Worm (Caenorhabditis elegans) whole organism, mixed stage, embryonic: ENCODE data around the gene nlp-21.

Source experiments
- ceh-43 ChIP-seq: fragments of 200-800 bp; sonication (Bioruptor generic); optimal IDR thresholded peaks from 2 replicates; lab custom pipeline; 2018; ENCODE audit warnings: mild to moderate bottlenecking, missing genetic modification characterization, moderate library complexity, missing compliant biosample characterization
- cnd-1 ChIP-seq: fragments of 200-800 bp; sonication (Bioruptor generic); optimal IDR thresholded peaks from 2 replicates; lab custom pipeline; 2018; ENCODE audit warnings: mild to moderate bottlenecking, missing genetic modification characterization, missing compliant biosample characterization
- elt-1 ChIP-seq: sonication (generic microtip); optimal IDR thresholded peaks from 2 replicates; lab custom pipeline; 2017; ENCODE audit warnings: missing genetic modification characterization, mild to moderate bottlenecking, missing compliant biosample characterization, antibody characterized with exemption, moderate library complexity, borderline replicate concordance; ENCODE audit not compliant: insufficient read depth
- lin-13 ChIP-seq: fragments of 150-350 bp; optimal IDR thresholded peaks from 2 replicates; lab custom pipeline; 2014; ENCODE audit warnings: missing biosample characterization, missing genetic modification characterization
- lin-32 ChIP-seq: fragments of 200-800 bp; sonication (Bioruptor generic); optimal IDR thresholded peaks from 2 replicates; lab custom pipeline; 2018; ENCODE audit warnings: mild to moderate bottlenecking, missing genetic modification characterization, missing compliant biosample characterization
- mep-1 ChIP-seq: fragments of 150-350 bp; optimal IDR thresholded peaks from 2 replicates; lab custom pipeline; 2017; ENCODE audit warnings: missing biosample characterization, missing genetic modification reagents, missing genetic modification characterization, inconsistent platforms
- nhr-12 ChIP-seq: fragments of 150-350 bp; optimal IDR thresholded peaks from 2 replicates; lab custom pipeline; 2014; ENCODE audit warnings: missing biosample characterization, missing genetic modification characterization
- nhr-237 ChIP-seq: fragments of 150-350 bp; optimal IDR thresholded peaks from 2 replicates; lab custom pipeline; 2014; ENCODE audit warnings: missing biosample characterization, missing genetic modification characterization
- nhr-28 ChIP-seq: fragments of 150-350 bp; optimal IDR thresholded peaks from 2 replicates; lab custom pipeline; 2014; ENCODE audit warnings: missing biosample characterization, missing genetic modification characterization
- snpc-4 ChIP-seq: fragments of 150-350 bp; optimal IDR thresholded peaks from 2 replicates; lab custom pipeline; 2014; ENCODE audit warnings: missing biosample characterization, missing genetic modification characterization
- ztf-11 ChIP-seq: fragments of 150-350 bp; optimal IDR thresholded peaks from 2 replicates; lab custom pipeline; 2014; ENCODE audit warnings: missing biosample characterization, missing genetic modification characterization

DNA sequence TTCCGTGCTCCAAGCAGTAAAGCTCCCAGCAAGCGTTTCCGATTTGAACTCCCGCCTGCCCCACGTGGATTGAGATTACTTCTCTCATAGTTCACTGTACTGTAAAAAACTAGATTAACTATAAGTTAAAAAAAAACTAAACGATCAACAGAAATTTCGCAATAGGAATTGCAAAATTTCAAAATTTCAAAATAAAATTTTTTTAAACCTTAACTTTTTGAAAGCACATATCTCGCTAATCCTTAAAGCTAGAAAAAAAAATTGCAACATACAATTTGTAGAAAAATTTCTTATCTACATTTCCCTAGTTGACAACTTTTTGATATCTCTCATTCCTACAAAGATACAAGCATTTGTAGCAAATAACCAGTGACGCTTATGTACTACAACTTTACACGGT is 21.4 kb downstream of the nlp-21 start, which contains the start of gene tba-7:
- TF ChIP-seq nhr-237 (tag; lab: Kevin White, UChicago) (no peak), ztf-11 (no peak), nhr-28 (no peak), nhr-12 (tag; lab: Kevin White, UChicago) (no peak), mep-1 (tag; lab: Kevin White, UChicago) (no peak), lin-32 (GFP tag; lab: Kevin White, UChicago) (no peak), snpc-4 (tag; lab: Kevin White, UChicago) (no peak), cnd-1 (no peak), lin-13 (no peak), ceh-43 (GFP tag; lab: Kevin White, UChicago) (no peak), elt-1 (tag; lab: Kevin White, UChicago) (no peak)
